Worm (Caenorhabditis elegans) whole organism, midembryonic: ENCODE measurements around the gene ptc-1.
A peak's percentile ranks its signal among the peaks of the same experiment; 100 is the strongest.

ENCODE experiments used
- T22C8.4 ChIP-seq: fragments of 200-800 bp; sonication (Bioruptor generic); IDR thresholded peaks from 2 replicates; pipeline ENCODE4 v1.3.6; 2022; ENCODE audit warnings: missing genetic modification characterization, missing compliant biosample characterization
- cog-1 ChIP-seq: sonication (generic microtip); optimal IDR thresholded peaks from 2 replicates; lab custom pipeline; 2016; ENCODE audit warnings: missing genetic modification characterization, missing compliant biosample characterization
- flt-1 ChIP-seq: fragments of 200-800 bp; sonication (Bioruptor generic); IDR thresholded peaks from 2 replicates; pipeline ENCODE4 v1.3.6; 2022; ENCODE audit warnings: missing genetic modification characterization, missing compliant biosample characterization
- klf-2 ChIP-seq: fragments of 200-800 bp; sonication (Bioruptor generic); conservative IDR thresholded peaks from 2 replicates; pipeline ENCODE4 v1.3.6; 2022; ENCODE audit warnings: missing genetic modification reagents, missing genetic modification characterization, missing compliant biosample characterization
- med-1 ChIP-seq: sonication (generic microtip); optimal IDR thresholded peaks from 2 replicates; lab custom pipeline; 2017; ENCODE audit warnings: missing genetic modification characterization, mild to moderate bottlenecking, missing compliant biosample characterization, antibody characterized with exemption, missing genetic modification reagents; ENCODE audit not compliant: insufficient read depth
- ref-1 ChIP-seq: fragments of 200-800 bp; sonication (Bioruptor generic); conservative IDR thresholded peaks from 2 replicates; pipeline ENCODE4 v1.3.6; 2022; ENCODE audit warnings: missing genetic modification reagents, missing genetic modification characterization, missing compliant biosample characterization
- tab-1 ChIP-seq: fragments of 200-800 bp; sonication (Bioruptor generic); IDR thresholded peaks from 2 replicates; pipeline ENCODE4 v1.3.6; 2022; ENCODE audit warnings: missing genetic modification characterization, missing compliant biosample characterization
- ztf-23 ChIP-seq: fragments of 200-800 bp; sonication (Bioruptor generic); IDR thresholded peaks from 2 replicates; pipeline ENCODE4 v1.3.6; 2022; ENCODE audit warnings: missing genetic modification reagents, missing genetic modification characterization, missing compliant biosample characterization
- ztf-29 ChIP-seq: fragments of 200-800 bp; sonication (Bioruptor generic); IDR thresholded peaks from 2 replicates; pipeline ENCODE4 v1.3.6; 2022; ENCODE audit warnings: missing genetic modification reagents, missing genetic modification characterization, missing compliant biosample characterization

The ptc-1 gene

DNA sequence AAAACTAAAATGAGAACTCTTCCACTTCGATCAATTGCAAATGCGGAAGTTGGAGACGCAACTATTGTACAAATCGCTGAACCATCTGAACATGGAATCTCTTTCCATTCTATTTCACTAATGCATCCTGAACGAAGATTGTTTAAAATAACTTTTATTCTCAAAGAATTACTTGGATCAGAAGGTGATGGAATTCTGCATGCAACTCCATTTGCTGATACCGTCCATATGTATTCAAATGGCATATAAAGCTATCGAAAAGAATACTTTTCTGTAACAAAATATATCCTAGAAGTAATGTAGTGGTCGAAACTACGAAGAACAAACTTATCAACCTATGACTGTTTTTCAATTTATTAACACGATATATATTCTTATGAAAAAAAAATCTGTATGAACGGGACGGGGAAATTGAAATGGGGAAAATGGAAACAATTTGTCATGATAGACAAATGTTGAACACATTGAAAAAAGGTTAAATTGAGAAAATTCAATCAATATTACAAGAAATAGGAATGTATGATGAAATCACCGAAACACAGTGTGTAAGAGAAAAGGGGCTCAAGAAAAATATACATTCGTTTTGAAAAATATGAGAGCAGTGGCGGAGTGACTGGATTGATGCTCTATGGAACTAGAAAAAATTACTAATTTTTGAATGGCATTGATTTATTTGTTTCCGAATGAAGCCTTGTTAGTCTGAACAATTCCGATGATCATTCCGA lies 15.1 kb upstream of the ptc-1 start, which contains the start of gene T01H3.2:
T01H3.2 (minus strand) TSS at position 251 of the 725 bp plus-strand sequence.
- TF ChIP-seq ref-1 (GFP tag; lab: Robert Waterston, UW) (no peak), T22C8.4 (GFP tag; lab: Robert Waterston, UW) (no peak)

DNA sequence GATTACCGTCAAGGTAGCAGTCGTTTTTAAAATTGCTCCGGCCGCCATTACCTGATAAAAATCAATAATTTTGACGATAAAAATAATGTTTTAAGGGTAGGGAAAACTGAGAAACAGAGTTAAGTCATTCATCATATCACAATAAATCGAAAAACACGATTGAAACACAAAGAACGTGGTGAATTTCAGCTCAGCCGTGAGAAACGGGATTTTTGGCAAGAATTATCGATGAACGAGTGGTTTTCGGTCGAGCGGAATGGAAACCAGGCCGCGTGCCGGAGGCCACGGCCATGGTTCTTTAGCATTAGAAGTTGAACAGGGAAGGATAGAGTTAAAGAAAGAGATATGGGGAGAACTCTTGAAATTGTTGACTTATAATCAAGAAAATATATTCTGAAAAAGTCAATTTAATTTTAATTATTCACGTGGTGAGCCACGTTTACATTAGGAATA lies 13.7 kb upstream of the ptc-1 start, which contains the start of the genes vha-4 and T01H3.5:
vha-4 (minus strand) TSS at position 51 of the 453 bp plus-strand sequence.
T01H3.5 (plus strand) TSS at position 351 of the 453 bp plus-strand sequence.
- TF ChIP-seq flt-1 (GFP tag; lab: Robert Waterston, UW) (no peak), ref-1 (GFP tag; lab: Robert Waterston, UW) (no peak), T22C8.4 (GFP tag; lab: Robert Waterston, UW) (no peak), med-1 (GFP tag; lab: Kevin White, UChicago) (no peak), ztf-23 (GFP tag; lab: Robert Waterston, UW) (no peak), ztf-29 (no peak)

DNA sequence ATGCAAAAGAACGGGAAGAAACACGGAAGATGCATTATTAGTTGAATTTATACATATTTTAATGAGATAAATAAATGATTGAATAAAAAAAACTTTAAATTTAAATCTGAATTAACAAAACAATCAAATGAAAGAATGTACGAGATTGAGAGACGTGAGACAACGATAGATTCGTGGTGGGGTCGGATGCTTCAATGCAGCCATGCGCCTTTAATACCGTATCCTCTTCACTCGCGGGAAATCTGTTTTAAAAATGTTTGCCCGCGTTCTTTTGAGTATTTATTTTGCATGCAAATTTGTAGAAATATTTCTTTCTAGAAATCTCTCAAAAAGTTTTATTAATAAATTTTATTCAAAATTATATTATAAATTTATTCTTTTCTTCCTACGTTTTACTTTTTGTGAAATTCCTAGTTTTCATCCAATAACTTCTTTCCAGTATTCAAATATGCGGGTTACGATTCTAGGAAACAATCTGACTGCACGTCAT lies 12.6 kb upstream of the ptc-1 start, which contains the start of gene perm-1:
perm-1 (plus strand) TSS at position 440 of the 490 bp plus-strand sequence.
- no peak for TF ChIP-seq T22C8.4 (GFP tag; lab: Robert Waterston, UW)
- no peak for TF ChIP-seq cog-1
- no peak for TF ChIP-seq ztf-23 (GFP tag; lab: Robert Waterston, UW)
- TF ChIP-seq tab-1 (GFP tag; lab: Robert Waterston, UW) = no peak
- TF ChIP-seq ztf-29 = no peak
- no peak for TF ChIP-seq ref-1 (GFP tag; lab: Robert Waterston, UW)
- TF ChIP-seq med-1 (GFP tag; lab: Kevin White, UChicago) = no peak
- TF ChIP-seq flt-1 (GFP tag; lab: Robert Waterston, UW) = no peak
- no peak for TF ChIP-seq klf-2 (GFP tag; lab: Robert Waterston, UW)

DNA sequence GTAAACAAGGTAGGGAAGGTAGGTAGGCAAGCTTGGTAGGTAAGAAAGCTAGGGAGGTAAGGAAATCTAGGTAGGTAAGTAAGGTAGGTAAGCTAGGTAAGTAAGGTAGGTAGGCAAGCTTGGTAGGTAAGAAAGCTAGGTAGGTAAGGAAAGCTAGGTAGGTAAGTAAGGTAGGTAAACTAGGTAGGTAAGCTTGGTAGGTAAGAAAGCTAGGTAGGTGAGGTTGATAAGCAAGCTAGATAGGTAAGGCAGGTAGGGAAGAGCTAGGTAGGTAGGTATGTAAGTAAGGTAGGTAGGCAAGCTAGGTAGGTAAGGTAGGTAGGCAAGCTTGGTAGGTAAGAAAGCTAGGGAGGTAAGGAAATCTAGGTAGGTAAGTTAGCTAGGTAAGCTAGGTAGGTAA lies 9.9 kb upstream of the ptc-1 start:
- TF ChIP-seq klf-2 (GFP tag; lab: Robert Waterston, UW) (peak; percentile 52; the same call in 1 of the 2 replicates), ztf-23 (GFP tag; lab: Robert Waterston, UW) (peak; percentile 66; the same call in 1 of the 2 replicates)

DNA sequence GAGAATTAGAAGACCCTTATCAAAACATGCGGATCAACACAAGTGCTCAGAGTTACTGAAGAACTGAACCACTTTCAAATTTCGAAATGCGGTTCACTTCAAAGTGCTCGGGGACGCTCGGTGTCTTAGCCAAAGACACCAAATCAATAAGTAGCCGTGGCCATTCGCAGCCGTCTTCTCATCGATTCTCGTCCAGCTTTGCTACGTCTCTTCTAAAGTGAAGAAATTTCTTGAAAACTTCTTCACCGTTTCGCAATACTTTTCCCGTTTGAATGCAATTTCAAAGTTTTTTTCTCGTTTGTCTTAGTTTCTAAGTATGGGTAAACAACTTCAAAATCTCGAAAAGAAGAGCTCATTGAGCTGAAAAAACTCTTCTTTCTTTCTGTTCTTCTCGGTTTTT lies 8.1 kb upstream of the ptc-1 start:
- TF ChIP-seq med-1 (GFP tag; lab: Kevin White, UChicago) (no peak), ztf-23 (GFP tag; lab: Robert Waterston, UW) (no peak), klf-2 (GFP tag; lab: Robert Waterston, UW) (no peak), cog-1 (no peak), T22C8.4 (GFP tag; lab: Robert Waterston, UW) (no peak), tab-1 (GFP tag; lab: Robert Waterston, UW) (no peak), ztf-29 (no peak), flt-1 (GFP tag; lab: Robert Waterston, UW) (no peak)

DNA sequence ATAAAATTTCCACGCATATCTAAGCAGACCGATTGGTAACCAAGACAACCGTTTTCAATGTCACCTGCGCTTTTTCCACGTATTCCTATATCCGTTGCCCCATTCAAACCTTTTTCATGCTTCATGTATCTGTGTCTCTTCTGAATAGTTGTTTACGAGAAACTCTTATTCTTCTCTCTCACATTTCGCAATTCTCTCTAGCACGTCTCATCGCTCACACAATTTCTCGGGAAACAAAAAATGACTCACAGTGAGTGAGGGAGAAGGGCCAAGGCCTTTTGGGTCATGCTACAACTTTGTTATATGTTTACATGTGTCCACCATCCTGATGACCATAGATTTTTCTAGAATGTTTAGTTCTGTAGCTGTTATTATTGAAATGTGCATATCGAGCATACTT lies 5.7 kb upstream of the ptc-1 start:
- TF ChIP-seq tab-1 (GFP tag; lab: Robert Waterston, UW) (no peak), ztf-23 (GFP tag; lab: Robert Waterston, UW) (no peak), klf-2 (GFP tag; lab: Robert Waterston, UW) (no peak), ztf-29 (no peak)

DNA sequence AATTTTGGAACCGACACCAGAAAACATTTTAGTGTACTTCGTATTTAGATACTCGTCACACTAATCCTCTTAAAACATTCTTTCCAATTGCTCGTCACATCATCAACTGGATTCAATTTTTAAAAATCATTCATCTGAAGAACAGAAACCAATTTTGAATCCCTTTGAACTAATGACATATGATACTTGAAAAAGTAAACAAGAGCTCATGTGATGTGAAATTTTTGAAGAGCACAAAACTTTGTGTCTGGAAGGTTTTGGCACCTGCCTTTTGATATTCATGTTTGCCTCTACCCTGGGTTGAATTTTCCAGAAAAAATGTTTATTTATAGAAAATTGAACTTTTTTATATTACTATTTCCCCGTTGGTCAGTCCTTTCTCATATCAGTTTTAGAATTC lies 4.3 kb upstream of the ptc-1 start:
- TF ChIP-seq cog-1 (no peak), T22C8.4 (GFP tag; lab: Robert Waterston, UW) (no peak), ztf-23 (GFP tag; lab: Robert Waterston, UW) (no peak), med-1 (GFP tag; lab: Kevin White, UChicago) (no peak), ztf-29 (no peak), ref-1 (GFP tag; lab: Robert Waterston, UW) (no peak), flt-1 (GFP tag; lab: Robert Waterston, UW) (no peak), tab-1 (GFP tag; lab: Robert Waterston, UW) (no peak), klf-2 (GFP tag; lab: Robert Waterston, UW) (no peak)

DNA sequence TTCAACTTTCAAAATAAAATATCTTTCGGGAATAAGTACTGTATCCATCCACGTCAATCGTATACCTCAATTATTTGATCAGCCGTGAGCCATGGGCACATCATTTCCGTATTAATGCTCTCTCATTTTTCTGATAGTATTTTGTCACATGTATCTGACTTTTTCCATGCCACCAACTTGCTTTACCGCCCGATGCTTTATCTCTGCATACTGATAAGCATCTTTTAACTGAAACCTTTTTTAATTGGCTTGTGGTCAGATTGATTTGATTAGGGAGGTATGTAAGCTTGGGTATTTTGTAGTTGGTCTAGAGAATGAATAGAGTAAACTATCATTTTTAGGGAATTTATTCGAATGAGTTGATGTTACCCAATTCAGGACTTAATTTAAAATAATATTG lies 3.7 kb upstream of the ptc-1 start:
- no peak for TF ChIP-seq flt-1 (GFP tag; lab: Robert Waterston, UW)
- no peak for TF ChIP-seq ref-1 (GFP tag; lab: Robert Waterston, UW)
- no peak for TF ChIP-seq cog-1
- TF ChIP-seq klf-2 (GFP tag; lab: Robert Waterston, UW) = no peak
- TF ChIP-seq ztf-23 (GFP tag; lab: Robert Waterston, UW) = no peak
- TF ChIP-seq T22C8.4 (GFP tag; lab: Robert Waterston, UW) = no peak
- no peak for TF ChIP-seq med-1 (GFP tag; lab: Kevin White, UChicago)
- TF ChIP-seq tab-1 (GFP tag; lab: Robert Waterston, UW) = no peak
- TF ChIP-seq ztf-29 = no peak

DNA sequence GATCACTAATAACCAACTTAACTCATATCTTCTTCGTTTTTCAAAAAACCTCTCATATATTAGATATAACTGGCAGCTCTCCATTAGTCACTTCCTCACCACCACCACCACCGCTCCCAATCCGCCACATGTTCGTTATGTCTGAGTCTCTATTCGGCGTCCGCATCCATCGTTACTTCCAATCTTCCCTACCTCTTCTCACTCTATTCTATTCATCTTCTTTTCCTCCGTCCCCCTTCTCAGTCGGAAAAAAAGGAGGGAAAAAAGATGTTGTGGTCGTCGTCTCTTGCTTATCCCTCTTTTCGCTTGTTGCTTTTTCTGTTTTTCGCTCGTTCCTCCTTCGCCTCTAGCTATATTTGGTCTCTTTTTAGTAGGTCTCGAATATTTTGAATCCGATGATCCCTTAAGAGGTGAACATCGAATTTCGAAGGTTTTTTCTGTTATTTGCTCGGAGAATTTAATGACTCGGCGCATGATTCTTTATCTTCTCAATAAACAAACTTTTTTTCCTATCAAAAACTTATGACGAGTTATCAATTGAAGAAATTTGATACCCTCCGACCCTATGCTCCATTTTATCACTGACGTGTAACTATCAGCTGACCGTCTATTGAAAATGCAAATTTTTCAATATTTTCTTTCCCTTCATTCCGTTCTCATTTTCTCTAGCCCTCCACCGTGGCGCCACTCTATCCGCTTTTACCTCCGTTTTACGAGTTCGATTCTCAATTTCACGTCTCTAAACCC lies 980 bp upstream of the ptc-1 start:
- TF ChIP-seq T22C8.4 (GFP tag; lab: Robert Waterston, UW) = no peak
- 0 out of 2 replicates have a peak, but pooled peaks have one; percentile 54 for TF ChIP-seq ztf-23 (GFP tag; lab: Robert Waterston, UW)
- TF ChIP-seq flt-1 (GFP tag; lab: Robert Waterston, UW) = 0 out of 2 replicates have a peak, but pooled peaks have one; percentile 63
